Fruit fly (Drosophila melanogaster): ENCODE data around the gene vri.

DNA sequence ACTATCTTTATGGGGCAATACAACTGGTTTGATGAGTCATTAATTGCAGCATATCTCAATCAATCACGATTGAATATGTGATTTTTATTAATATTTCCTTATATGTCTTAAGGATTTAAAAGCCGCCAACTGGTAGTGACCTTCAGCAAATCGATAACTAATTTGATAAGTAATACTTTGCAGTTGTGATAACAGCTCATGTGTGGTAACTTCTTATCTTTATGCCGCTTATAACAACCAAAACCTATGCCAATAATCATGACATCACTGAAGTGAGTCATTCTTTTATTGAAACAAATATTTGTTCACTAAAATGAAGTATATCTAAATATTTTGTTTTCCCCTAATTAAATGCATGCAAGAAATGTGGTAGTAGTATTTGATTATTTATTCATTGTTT is 2.9 kb upstream of the vri start:
- TF ChIP-seq NC2α (GFP tag; optimal IDR thresholded peaks at IDR 0.05) = no peak
- no peak for TF ChIP-seq Ptx1 (GFP tag; IDR thresholded peaks at IDR 0.05)
- TF ChIP-seq CG16815 (GFP tag; optimal IDR thresholded peaks at IDR 0.05) = no peak
- no peak for TF ChIP-seq nmo (GFP tag; optimal IDR thresholded peaks at IDR 0.05)
- no peak for TF ChIP-seq tup (GFP tag; optimal IDR thresholded peaks at IDR 0.05)
- no peak for TF ChIP-seq CG32532 (GFP tag; IDR thresholded peaks at IDR 0.05)
- TF ChIP-seq CG10654 (GFP tag; optimal IDR thresholded peaks at IDR 0.05) = no peak
- no peak for TF ChIP-seq nom (GFP tag; optimal IDR thresholded peaks at IDR 0.05)

All from whole organism, embryonic.